Comparison of ENCODE assay signal across 2 fruit fly cellular contexts in the genomic region with DNA sequence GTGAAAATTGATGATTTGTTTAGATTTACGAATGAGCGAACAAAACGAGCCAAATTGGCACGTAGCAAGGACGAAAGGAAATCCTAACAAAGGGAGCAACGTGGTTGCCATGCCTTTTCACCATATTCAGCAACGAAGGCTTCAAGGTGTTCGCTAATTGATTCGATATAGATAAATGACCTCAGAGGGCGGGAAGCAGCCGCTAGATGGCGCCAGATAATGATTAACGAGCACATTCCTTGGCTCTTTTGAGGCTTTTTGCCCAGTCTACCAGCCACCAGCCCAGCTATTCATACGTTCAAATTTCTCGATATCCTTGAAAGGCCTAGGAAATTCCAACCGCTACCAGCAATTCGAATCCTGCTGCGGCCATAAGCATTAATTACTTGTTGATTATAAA.
TF ChIP-seq lines count a peak whose summit lies in the region.

No protein-coding gene starts in this region.

- peak; percentile 71 to 77 for TF ChIP-seq CTCF in S2 (optimal IDR thresholded peaks at IDR 0.05; lab: Kevin White, UChicago)
- peak; percentile 77 for TF ChIP-seq CTCF in whole organism, embryonic (GFP tag; optimal IDR thresholded peaks at IDR 0.05; lab: Kevin White, UChicago)

TF ChIP-seq in whole organism, embryonic, 481 proteins besides CTCF, POLR2A, EP300 and RAD21:
- TF ChIP-seq CG1603 (tag; optimal IDR thresholded peaks at IDR 0.05; lab: Kevin White, UChicago), result no peak
- TF ChIP-seq Ptx1 (GFP tag; IDR thresholded peaks at IDR 0.05; lab: Robert Waterston, UW), result no peak
- no peak for TF ChIP-seq mld (GFP tag; IDR thresholded peaks at IDR 0.05; lab: Robert Waterston, UW; ENCODE audit: partially characterized antibody)
- TF ChIP-seq CG12744 (GFP tag; optimal IDR thresholded peaks at IDR 0.05; lab: Kevin White, UChicago), result no peak
- no peak for TF ChIP-seq Dp (GFP tag; optimal IDR thresholded peaks at IDR 0.05; lab: Kevin White, UChicago)
- TF ChIP-seq aop (GFP tag; IDR thresholded peaks at IDR 0.05; lab: Robert Waterston, UW), result no peak
- TF ChIP-seq CG7963 (GFP tag; IDR thresholded peaks at IDR 0.05; lab: Robert Waterston, UW; ENCODE audit: partially characterized antibody), result 0 out of 3 replicates have a peak, but pooled peaks have one; percentile 22
- TF ChIP-seq CG12071 (GFP tag; optimal IDR thresholded peaks at IDR 0.05; lab: Kevin White, UChicago), result no peak
- no peak for TF ChIP-seq grau (tag; optimal IDR thresholded peaks at IDR 0.05; lab: Kevin White, UChicago)
